Worm (Caenorhabditis elegans) whole organism, young adult: ENCODE measurements around the gene agr-1.
A peak's percentile ranks its signal among the peaks of the same experiment; 100 is the strongest.

Experiments
- C06A6.2 ChIP-seq: fragments of 200-800 bp; sonication (Bioruptor generic); conservative IDR thresholded peaks from 2 replicates; pipeline ENCODE4 v1.3.6; 2022; ENCODE audit warnings: missing genetic modification characterization, missing compliant biosample characterization
- D2030.7 ChIP-seq: fragments of 200-800 bp; sonication (Bioruptor generic); IDR thresholded peaks from 2 replicates; pipeline ENCODE4 v1.3.6; 2022; ENCODE audit warnings: missing genetic modification reagents, missing genetic modification characterization, missing compliant biosample characterization
- F33H1.4 ChIP-seq: fragments of 200-800 bp; sonication (Bioruptor generic); IDR thresholded peaks from 2 replicates; pipeline ENCODE4 v1.3.6; 2022; ENCODE audit warnings: missing genetic modification reagents, missing genetic modification characterization, missing compliant biosample characterization
- F39B2.1 ChIP-seq: fragments of 200-800 bp; sonication (Bioruptor generic); IDR thresholded peaks from 2 replicates; pipeline ENCODE4 v1.3.6; 2022; ENCODE audit warnings: missing genetic modification reagents, missing genetic modification characterization, missing compliant biosample characterization
- F55B11.4 ChIP-seq: sonication (generic microtip); optimal IDR thresholded peaks from 2 replicates; lab custom pipeline; 2016; ENCODE audit warnings: missing compliant biosample characterization, missing genetic modification characterization, borderline replicate concordance; ENCODE audit not compliant: insufficient read depth
- F57C9.4 ChIP-seq: sonication (generic microtip); optimal IDR thresholded peaks from 2 replicates; lab custom pipeline; 2017; ENCODE audit warnings: mild to moderate bottlenecking, missing genetic modification characterization, missing compliant biosample characterization
- T07F8.4 ChIP-seq: sonication (generic microtip); optimal IDR thresholded peaks from 2 replicates; lab custom pipeline; 2016; ENCODE audit warnings: mild to moderate bottlenecking, missing genetic modification characterization, moderate library complexity, missing compliant biosample characterization
- T26A5.8 ChIP-seq: sonication (generic microtip); optimal IDR thresholded peaks from 2 replicates; lab custom pipeline; 2016; ENCODE audit warnings: missing genetic modification characterization, missing compliant biosample characterization
- Y67H2A.10 ChIP-seq: fragments of 200-800 bp; sonication (Bioruptor generic); conservative IDR thresholded peaks from 2 replicates; pipeline ENCODE4 v1.3.6; 2022; ENCODE audit warnings: missing genetic modification reagents, missing genetic modification characterization, missing compliant biosample characterization
- ZK185.1 ChIP-seq: sonication (generic microtip); optimal IDR thresholded peaks from 2 replicates; lab custom pipeline; 2016; ENCODE audit warnings: mild to moderate bottlenecking, missing genetic modification characterization, missing compliant biosample characterization; ENCODE audit not compliant: poor library complexity, severe bottlenecking
- akir-1 ChIP-seq: fragments of 200-800 bp; sonication (Bioruptor generic); optimal IDR thresholded peaks from 2 replicates; lab custom pipeline; 2018; ENCODE audit warnings: mild to moderate bottlenecking, missing genetic modification characterization, moderate library complexity, missing compliant biosample characterization
- athp-1 ChIP-seq: sonication (generic microtip); optimal IDR thresholded peaks from 2 replicates; lab custom pipeline; 2017; ENCODE audit warnings: mild to moderate bottlenecking, missing genetic modification characterization, missing compliant biosample characterization
- attf-5 ChIP-seq: fragments of 200-800 bp; sonication (Bioruptor generic); optimal IDR thresholded peaks from 2 replicates; lab custom pipeline; 2018; ENCODE audit warnings: mild to moderate bottlenecking, missing genetic modification characterization, missing compliant biosample characterization
- bed-2 ChIP-seq: fragments of 200-800 bp; sonication (Bioruptor generic); IDR thresholded peaks from 2 replicates; pipeline ENCODE4 v1.3.6; 2022; ENCODE audit warnings: missing genetic modification reagents, missing genetic modification characterization, missing compliant biosample characterization
- ccch-3 ChIP-seq: fragments of 200-800 bp; sonication (Bioruptor generic); optimal IDR thresholded peaks from 2 replicates; lab custom pipeline; 2018; ENCODE audit warnings: mild to moderate bottlenecking, missing genetic modification characterization, missing compliant biosample characterization
- cebp-1 ChIP-seq, 2 experiments: fragments of 200-800 bp in 1 of 2; sonication (Bioruptor generic) in 1 of 2; sonication (generic microtip) in 1 of 2; IDR thresholded peaks in 1 of 2; optimal IDR thresholded peaks in 1 of 2; 2 replicates each; pipeline versions ENCODE4 v1.3.6 to Lab custom; 2017 to 2022; ENCODE audit warnings: missing compliant biosample characterization in 2 of 2, missing genetic modification characterization in 2 of 2, mild to moderate bottlenecking in 1 of 2, missing genetic modification reagents in 1 of 2, moderate library complexity in 1 of 2
- ceh-100 ChIP-seq: fragments of 200-800 bp; sonication (Bioruptor generic); IDR thresholded peaks from 2 replicates; pipeline ENCODE4 v1.3.6; 2022; ENCODE audit warnings: missing genetic modification reagents, missing genetic modification characterization, missing compliant biosample characterization
- ceh-27 ChIP-seq: fragments of 200-800 bp; sonication (Bioruptor generic); optimal IDR thresholded peaks from 2 replicates; lab custom pipeline; 2018; ENCODE audit warnings: mild to moderate bottlenecking, missing genetic modification characterization, moderate library complexity, missing compliant biosample characterization
- ceh-58 ChIP-seq: fragments of 200-800 bp; sonication (Bioruptor generic); IDR thresholded peaks from 2 replicates; pipeline ENCODE4 v1.3.6; 2022; ENCODE audit warnings: missing genetic modification characterization, missing compliant biosample characterization
- die-1 ChIP-seq: sonication (generic microtip); optimal IDR thresholded peaks from 2 replicates; lab custom pipeline; 2016; ENCODE audit warnings: missing genotype, mild to moderate bottlenecking, missing genetic modification characterization, missing compliant biosample characterization
- dpl-1 ChIP-seq: fragments of 150-350 bp; optimal IDR thresholded peaks from 2 replicates; lab custom pipeline; 2014; ENCODE audit warnings: missing biosample characterization, missing genetic modification reagents, missing genetic modification characterization
- efl-1 ChIP-seq: fragments of 150-350 bp; optimal IDR thresholded peaks from 2 replicates; lab custom pipeline; 2014; ENCODE audit warnings: missing biosample characterization, missing genetic modification reagents, missing genetic modification characterization
- egl-44 ChIP-seq: fragments of 200-800 bp; sonication (Bioruptor generic); IDR thresholded peaks from 2 replicates; pipeline ENCODE4 v1.3.6; 2022; ENCODE audit warnings: missing genetic modification reagents, missing genetic modification characterization, missing compliant biosample characterization
- him-1 ChIP-seq: sonication (generic microtip); optimal IDR thresholded peaks from 2 replicates; lab custom pipeline; 2016; ENCODE audit warnings: missing genotype, missing genetic modification reagents, missing genetic modification characterization, missing compliant biosample characterization
- hmg-20 ChIP-seq: fragments of 200-800 bp; sonication (Bioruptor generic); IDR thresholded peaks from 2 replicates; pipeline ENCODE4 v1.3.6; 2022; ENCODE audit warnings: missing genetic modification reagents, missing genetic modification characterization, missing compliant biosample characterization
- let-526 ChIP-seq: fragments of 200-800 bp; sonication (Bioruptor generic); IDR thresholded peaks from 2 replicates; pipeline ENCODE4 v1.3.6; 2022; ENCODE audit warnings: missing genetic modification reagents, missing genetic modification characterization, missing compliant biosample characterization
- lin-26 ChIP-seq: fragments of 200-800 bp; sonication (Bioruptor generic); IDR thresholded peaks from 2 replicates; pipeline ENCODE4 v1.3.6; 2022; ENCODE audit warnings: missing genetic modification reagents, missing genetic modification characterization, missing compliant biosample characterization
- lsl-1 ChIP-seq: fragments of 200-800 bp; sonication (Bioruptor generic); optimal IDR thresholded peaks from 2 replicates; lab custom pipeline; 2018; ENCODE audit warnings: mild to moderate bottlenecking, missing genetic modification characterization, moderate library complexity, missing compliant biosample characterization
- madf-10 ChIP-seq: sonication (generic microtip); optimal IDR thresholded peaks from 2 replicates; lab custom pipeline; 2016; ENCODE audit warnings: mild to moderate bottlenecking, missing genetic modification characterization, missing compliant biosample characterization
- madf-3 ChIP-seq: fragments of 200-800 bp; sonication (Bioruptor generic); IDR thresholded peaks from 2 replicates; pipeline ENCODE4 v1.3.6; 2022; ENCODE audit warnings: missing genetic modification reagents, missing genetic modification characterization, missing compliant biosample characterization
- madf-8 ChIP-seq: fragments of 200-800 bp; sonication (Bioruptor generic); conservative IDR thresholded peaks from 2 replicates; pipeline ENCODE4 v1.3.6; 2022; ENCODE audit warnings: missing genetic modification reagents, missing genetic modification characterization, missing compliant biosample characterization
- mcd-1 ChIP-seq: fragments of 200-800 bp; sonication (Bioruptor generic); IDR thresholded peaks from 2 replicates; pipeline ENCODE4 v1.3.6; 2022; ENCODE audit warnings: missing genetic modification reagents, missing genetic modification characterization, missing compliant biosample characterization
- mxl-1 ChIP-seq: sonication (generic microtip); optimal IDR thresholded peaks from 2 replicates; lab custom pipeline; 2016; ENCODE audit warnings: missing genetic modification characterization, missing compliant biosample characterization
- nfya-2 ChIP-seq: fragments of 200-800 bp; sonication (Bioruptor generic); IDR thresholded peaks from 2 replicates; pipeline ENCODE4 v1.3.6; 2022; ENCODE audit warnings: missing genetic modification reagents, missing genetic modification characterization, missing compliant biosample characterization
- nhr-80 ChIP-seq: sonication (generic microtip); optimal IDR thresholded peaks from 2 replicates; lab custom pipeline; 2016; ENCODE audit warnings: missing genetic modification characterization, missing compliant biosample characterization
- nhr-90 ChIP-seq: sonication (generic microtip); optimal IDR thresholded peaks from 2 replicates; lab custom pipeline; 2016; ENCODE audit warnings: missing genotype, mild to moderate bottlenecking, missing genetic modification characterization, missing compliant biosample characterization
- pbrm-1 ChIP-seq: fragments of 200-800 bp; sonication (Bioruptor generic); IDR thresholded peaks from 2 replicates; pipeline ENCODE4 v1.3.6; 2022; ENCODE audit warnings: missing genetic modification reagents, missing genetic modification characterization, missing compliant biosample characterization
- pha-4 ChIP-seq: fragments of 150-350 bp; sonication (generic microtip); optimal IDR thresholded peaks from 2 replicates; lab custom pipeline; 2014; ENCODE audit warnings: missing biosample characterization, missing genetic modification reagents, missing genetic modification characterization
- repo-1 ChIP-seq: sonication (generic microtip); optimal IDR thresholded peaks from 2 replicates; lab custom pipeline; 2017; ENCODE audit warnings: mild to moderate bottlenecking, missing genetic modification characterization, missing compliant biosample characterization
- rpc-1 ChIP-seq, 2 experiments: fragments of 150-350 bp in 1 of 2; sonication (generic microtip) in 1 of 2; optimal IDR thresholded peaks; 2 replicates each; lab custom pipeline; 2014 to 2018; ENCODE audit warnings: missing biosample characterization in 1 of 2, missing genetic modification characterization in 1 of 2, missing genetic modification reagents in 1 of 2, missing genotype in 1 of 2
- sdz-38 ChIP-seq: sonication (generic microtip); optimal IDR thresholded peaks from 2 replicates; lab custom pipeline; 2016; ENCODE audit warnings: missing genotype, missing genetic modification characterization, missing compliant biosample characterization
- ztf-18 ChIP-seq: sonication (generic microtip); optimal IDR thresholded peaks from 2 replicates; lab custom pipeline; 2016; ENCODE audit warnings: missing genotype, mild to moderate bottlenecking, missing genetic modification characterization, missing compliant biosample characterization

The agr-1 gene

DNA sequence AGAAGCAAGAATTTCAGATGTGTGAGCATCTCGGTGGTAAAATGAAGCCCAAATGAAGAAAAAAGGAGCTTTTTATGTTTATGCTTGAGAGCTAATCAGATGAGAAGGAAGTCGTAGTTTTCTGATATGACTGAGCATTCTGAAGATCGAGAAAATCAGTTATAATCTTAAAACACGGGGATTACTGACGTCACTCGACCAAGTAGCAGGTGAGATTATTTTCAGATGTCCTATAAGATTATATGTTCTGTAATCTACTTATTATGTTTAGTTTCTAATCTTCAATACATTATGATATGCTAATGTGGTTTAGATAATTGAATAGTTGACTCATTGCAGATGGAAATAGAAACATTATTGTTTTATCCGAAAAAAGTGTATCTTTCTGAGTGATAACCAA is 29.2 kb downstream of the agr-1 start, which contains the start of gene ins-14:
Gene ins-14, minus strand, starts transcription at position 32 of the 400 bp plus-strand sequence.
- TF ChIP-seq F55B11.4 (tag; lab: Kevin White, UChicago) (no peak), nfya-2 (no peak), ceh-27 (GFP tag; lab: Kevin White, UChicago) (no peak), hmg-20 (GFP tag; lab: Robert Waterston, UW) (no peak), F57C9.4 (no peak), let-526 (GFP tag; lab: Robert Waterston, UW) (no peak), repo-1 (no peak)

DNA sequence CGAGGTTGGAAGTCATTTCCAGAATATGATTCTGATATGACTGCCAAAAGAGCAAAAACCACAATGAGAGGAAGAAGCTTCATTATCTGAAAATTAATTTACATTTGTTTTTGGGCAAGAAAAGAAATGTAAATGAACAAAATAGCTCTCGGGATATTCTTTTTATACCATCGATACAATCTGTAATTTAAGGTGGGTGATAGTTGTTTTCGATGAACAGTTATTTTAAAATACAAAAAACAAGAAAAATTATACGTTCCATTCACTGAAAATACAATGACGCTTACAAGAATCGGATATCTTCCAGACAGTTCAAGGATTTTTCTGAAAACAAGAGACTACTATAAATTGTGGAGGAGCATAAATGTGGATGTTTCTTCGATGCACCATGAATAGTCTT is 30.3 kb downstream of the agr-1 start, which contains the start of gene ins-15:
Gene ins-15, minus strand, starts transcription at position 101 of the 400 bp plus-strand sequence.
- TF ChIP-seq D2030.7 (no peak), mxl-1 (tag; lab: Kevin White, UChicago) (no peak), rpc-1 (optimal IDR thresholded peaks at IDR 0.05; lab: Kevin White, UChicago) (no peak), rpc-1 (tag; optimal IDR thresholded peaks at IDR 0.05; lab: Kevin White, UChicago) (no peak), T26A5.8 (tag; lab: Kevin White, UChicago) (no peak), ceh-58 (GFP tag; lab: Robert Waterston, UW) (no peak)
- TF ChIP-seq, all 124 proteins: peak for 0

- TF ChIP-seq madf-10 (tag; lab: Kevin White, UChicago), result no peak
- TF ChIP-seq akir-1, result no peak
- no peak for TF ChIP-seq efl-1 (GFP tag; lab: Kevin White, UChicago)
Measured at ce11 chrII:6742614-6743013, 32.4 kb downstream of the agr-1 start, which contains the start of gene F41G3.6. F41G3.6 (plus strand) TSS chrII:6742914.

DNA sequence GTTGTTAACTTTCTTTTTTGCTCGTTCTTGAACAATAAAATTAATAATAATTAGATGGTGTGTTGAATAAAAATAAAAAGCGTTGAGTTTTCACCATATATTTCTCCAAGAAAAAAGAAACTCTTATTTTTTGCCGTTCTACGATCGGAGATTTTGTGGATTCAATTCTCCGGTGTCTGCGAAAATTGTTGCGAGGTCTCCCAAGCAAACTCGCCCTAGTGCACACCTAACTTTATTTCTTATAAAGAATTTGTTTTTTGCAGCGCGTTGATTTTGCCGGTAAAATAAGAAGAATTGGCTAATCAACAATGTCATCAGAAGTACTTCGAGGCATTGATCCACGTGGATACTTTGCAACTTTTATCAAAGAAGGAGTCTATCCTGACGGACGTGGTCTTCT is 33.5 kb downstream of the agr-1 start, which contains the start of gene exos-8:
Gene exos-8, plus strand, starts transcription at position 264 of the 400 bp plus-strand sequence.
- no peak for TF ChIP-seq F39B2.1 (GFP tag; lab: Robert Waterston, UW)
- no peak for TF ChIP-seq nhr-90 (tag; lab: Kevin White, UChicago)
- TF ChIP-seq mcd-1 (GFP tag; lab: Robert Waterston, UW), result peak; percentile 92
- TF ChIP-seq nhr-80 (tag; lab: Kevin White, UChicago), result peak; percentile 54
- TF ChIP-seq cebp-1 (GFP tag; IDR thresholded peaks at IDR 0.05; lab: Robert Waterston, UW), result 0 out of 2 replicates have a peak, but pooled peaks have one; percentile 14
- no peak for TF ChIP-seq cebp-1 (tag; optimal IDR thresholded peaks at IDR 0.05; lab: Kevin White, UChicago)
- peak; percentile 48 for TF ChIP-seq ZK185.1 (tag; lab: Kevin White, UChicago)
- TF ChIP-seq efl-1 (GFP tag; lab: Kevin White, UChicago), result peak; percentile 65
- no peak for TF ChIP-seq pbrm-1 (GFP tag; lab: Robert Waterston, UW)
- peak; percentile 19 for TF ChIP-seq die-1 (tag; lab: Kevin White, UChicago)
- TF ChIP-seq Y67H2A.10 (GFP tag; lab: Robert Waterston, UW), result no peak
- peak; percentile 21; the same call in 1 of the 2 replicates for TF ChIP-seq F33H1.4
- TF ChIP-seq akir-1, result peak; percentile 44
- peak; percentile 87 for TF ChIP-seq attf-5 (GFP tag; lab: Kevin White, UChicago)
- TF ChIP-seq sdz-38 (tag; lab: Kevin White, UChicago), result no peak
- 0 out of 2 replicates have a peak, but pooled peaks have one; percentile 51 for TF ChIP-seq lin-26 (GFP tag; lab: Robert Waterston, UW)
- TF ChIP-seq pha-4 (tag; lab: Kevin White, UChicago), result no peak
- no peak for TF ChIP-seq C06A6.2 (GFP tag; lab: Robert Waterston, UW)
- no peak for TF ChIP-seq T07F8.4 (tag; lab: Kevin White, UChicago)
- no peak for TF ChIP-seq hmg-20 (GFP tag; lab: Robert Waterston, UW)
- TF ChIP-seq lsl-1 (GFP tag; lab: Kevin White, UChicago), result peak; percentile 34
- TF ChIP-seq ceh-100 (GFP tag; lab: Robert Waterston, UW), result peak; percentile 97
- 0 out of 2 replicates have a peak, but pooled peaks have one; percentile 15 for TF ChIP-seq madf-3 (GFP tag; lab: Robert Waterston, UW)
- TF ChIP-seq him-1 (tag; lab: Kevin White, UChicago), result peak; percentile 12
- TF ChIP-seq dpl-1 (GFP tag; lab: Kevin White, UChicago), result peak; percentile 37
- 0 out of 2 replicates have a peak, but pooled peaks have one; percentile 20 for TF ChIP-seq egl-44 (GFP tag; lab: Robert Waterston, UW)
- TF ChIP-seq ccch-3 (GFP tag; lab: Kevin White, UChicago), result no peak
- peak; percentile 33 for TF ChIP-seq ztf-18 (tag; lab: Kevin White, UChicago)
- peak; percentile 36; the same call in 1 of the 2 replicates for TF ChIP-seq madf-8
- peak; percentile 50 for TF ChIP-seq madf-10 (tag; lab: Kevin White, UChicago)
- no peak for TF ChIP-seq athp-1 (tag; lab: Kevin White, UChicago)
- peak; percentile 64; the same call in 1 of the 2 replicates for TF ChIP-seq bed-2 (GFP tag; lab: Robert Waterston, UW)
